Fruit fly (Drosophila melanogaster): ENCODE data around the gene CG13601.

Gene CG13601

dm6 chr3R:23877606-23878317, 49.7 kb downstream of the CG13601 start:
- TF ChIP-seq CG13204 (GFP tag; optimal IDR thresholded peaks at IDR 0.05) (peak; percentile 87), CG12605 (GFP tag; IDR thresholded peaks at IDR 0.05) (no peak), EcR (GFP tag; optimal IDR thresholded peaks at IDR 0.05) (peak; percentile 98), Ets98B (GFP tag; IDR thresholded peaks at IDR 0.05) (peak; percentile 22; the same call in 1 of the 2 replicates), CG10348 (GFP tag; IDR thresholded peaks at IDR 0.05) (no peak), CG14655 (GFP tag; optimal IDR thresholded peaks at IDR 0.05) (no peak), Snoo (tag; optimal IDR thresholded peaks at IDR 0.05) (peak; percentile 24)

dm6 chr3R:23876699-23877098, 50.7 kb downstream of the CG13601 start:
- TF ChIP-seq CG8301 (tag; optimal IDR thresholded peaks at IDR 0.05) (no peak), Pif1B (GFP tag; optimal IDR thresholded peaks at IDR 0.05) (no peak)

Data from whole organism, pupa.